Worm (Caenorhabditis elegans) whole organism, early embryonic: ENCODE measurements around the gene ZK666.8.

ENCODE experiments used
- B0310.2 ChIP-seq: sonication (generic microtip); optimal IDR thresholded peaks from 2 replicates; lab custom pipeline; 2016; ENCODE audit warnings: mild to moderate bottlenecking, missing genetic modification characterization, missing compliant biosample characterization
- F13C5.2 ChIP-seq: sonication (generic microtip); optimal IDR thresholded peaks from 2 replicates; lab custom pipeline; 2017; ENCODE audit warnings: mild to moderate bottlenecking, missing genetic modification characterization, inconsistent platforms, missing compliant biosample characterization
- aly-1 ChIP-seq: sonication (generic microtip); optimal IDR thresholded peaks from 2 replicates; lab custom pipeline; 2016; ENCODE audit warnings: missing genetic modification characterization, missing compliant biosample characterization
- ama-1 ChIP-seq: fragments of 150-350 bp; optimal IDR thresholded peaks from 2 replicates; lab custom pipeline; 2014
- ceh-13 ChIP-seq: fragments of 200-800 bp; sonication (Bioruptor generic); optimal IDR thresholded peaks from 2 replicates; lab custom pipeline; 2018; ENCODE audit warnings: mild to moderate bottlenecking, missing genetic modification characterization, missing compliant biosample characterization
- ceh-36 ChIP-seq: sonication (generic microtip); optimal IDR thresholded peaks from 2 replicates; lab custom pipeline; 2016; ENCODE audit warnings: missing genetic modification characterization, inconsistent platforms, missing compliant biosample characterization
- ets-7 ChIP-seq: sonication (generic microtip); optimal IDR thresholded peaks from 2 replicates; lab custom pipeline; 2016; ENCODE audit warnings: missing genotype, missing genetic modification characterization, missing compliant biosample characterization
- flt-1 ChIP-seq: fragments of 200-800 bp; sonication (Bioruptor generic); IDR thresholded peaks from 2 replicates; pipeline ENCODE4 v1.3.6; 2022; ENCODE audit warnings: missing genetic modification characterization, missing compliant biosample characterization
- hmbx-1 ChIP-seq: sonication (generic microtip); optimal IDR thresholded peaks from 2 replicates; lab custom pipeline; 2016; ENCODE audit warnings: mild to moderate bottlenecking, missing genetic modification characterization, missing compliant biosample characterization
- hmg-4 ChIP-seq: fragments of 200-800 bp; sonication (Bioruptor generic); optimal IDR thresholded peaks from 2 replicates; lab custom pipeline; 2018; ENCODE audit warnings: mild to moderate bottlenecking, missing genetic modification characterization, missing compliant biosample characterization
- hnd-1 ChIP-seq: sonication (generic microtip); optimal IDR thresholded peaks from 2 replicates; lab custom pipeline; 2016; ENCODE audit warnings: missing genetic modification characterization, missing compliant biosample characterization
- pes-1 ChIP-seq: fragments of 200-800 bp; sonication (Bioruptor generic); IDR thresholded peaks from 2 replicates; pipeline ENCODE4 v1.3.6; 2022; ENCODE audit warnings: missing genetic modification reagents, missing genetic modification characterization, missing compliant biosample characterization
- scrt-1 ChIP-seq: fragments of 200-800 bp; sonication (Bioruptor generic); IDR thresholded peaks from 2 replicates; pipeline ENCODE4 v1.3.6; 2022; ENCODE audit warnings: missing genetic modification characterization, missing compliant biosample characterization
- sea-1 ChIP-seq: fragments of 200-800 bp; sonication (Bioruptor generic); conservative IDR thresholded peaks from 2 replicates; pipeline ENCODE4 v1.3.6; 2022; ENCODE audit warnings: missing genetic modification characterization, missing compliant biosample characterization
- tbx-11 ChIP-seq: fragments of 200-800 bp; sonication (Bioruptor generic); IDR thresholded peaks from 2 replicates; pipeline ENCODE4 v1.3.6; 2022; ENCODE audit warnings: missing genetic modification characterization, missing compliant biosample characterization
- tbx-37 ChIP-seq: fragments of 200-800 bp; sonication (Bioruptor generic); conservative IDR thresholded peaks from 2 replicates; pipeline ENCODE4 v1.3.6; 2022; ENCODE audit warnings: missing genetic modification reagents, missing genetic modification characterization, missing compliant biosample characterization
- tra-4 ChIP-seq: sonication (generic microtip); optimal IDR thresholded peaks from 2 replicates; lab custom pipeline; 2017; ENCODE audit warnings: missing genetic modification characterization, missing compliant biosample characterization

The ZK666.8 gene

DNA sequence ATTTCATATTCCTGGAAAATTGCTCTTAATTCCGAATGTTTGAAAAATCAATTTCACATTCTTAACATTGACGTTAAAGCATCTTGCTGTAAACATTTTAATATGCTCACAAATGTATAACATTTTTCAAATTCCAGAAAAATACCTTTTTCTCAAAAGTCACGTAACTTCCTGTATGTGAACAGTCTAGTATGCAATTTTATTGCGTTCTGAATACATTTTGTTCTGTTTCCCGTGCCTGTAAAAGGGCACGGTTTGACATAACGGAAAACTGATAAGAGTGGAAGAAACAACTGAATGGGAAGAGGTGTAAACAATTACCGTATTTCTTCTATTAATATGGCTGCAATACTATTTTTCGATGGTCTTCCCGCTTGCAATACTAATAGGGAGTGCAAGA lies 10.0 kb downstream of the ZK666.8 start:
- TF ChIP-seq ceh-36 (no peak), tbx-37 (GFP tag; lab: Robert Waterston, UW) (no peak), hnd-1 (tag; lab: Kevin White, UChicago) (no peak), ama-1 (lab: Kevin White, UChicago) (no peak), hmbx-1 (tag; lab: Kevin White, UChicago) (no peak), ets-7 (tag; lab: Kevin White, UChicago) (no peak), tra-4 (tag; lab: Kevin White, UChicago) (no peak), hmg-4 (no peak), pes-1 (GFP tag; lab: Robert Waterston, UW) (no peak), B0310.2 (tag; lab: Kevin White, UChicago) (no peak), sea-1 (no peak), tbx-11 (GFP tag; lab: Robert Waterston, UW) (no peak), aly-1 (tag; lab: Kevin White, UChicago) (no peak), flt-1 (no peak), ceh-13 (no peak), F13C5.2 (tag; lab: Kevin White, UChicago) (no peak), scrt-1 (no peak)

DNA sequence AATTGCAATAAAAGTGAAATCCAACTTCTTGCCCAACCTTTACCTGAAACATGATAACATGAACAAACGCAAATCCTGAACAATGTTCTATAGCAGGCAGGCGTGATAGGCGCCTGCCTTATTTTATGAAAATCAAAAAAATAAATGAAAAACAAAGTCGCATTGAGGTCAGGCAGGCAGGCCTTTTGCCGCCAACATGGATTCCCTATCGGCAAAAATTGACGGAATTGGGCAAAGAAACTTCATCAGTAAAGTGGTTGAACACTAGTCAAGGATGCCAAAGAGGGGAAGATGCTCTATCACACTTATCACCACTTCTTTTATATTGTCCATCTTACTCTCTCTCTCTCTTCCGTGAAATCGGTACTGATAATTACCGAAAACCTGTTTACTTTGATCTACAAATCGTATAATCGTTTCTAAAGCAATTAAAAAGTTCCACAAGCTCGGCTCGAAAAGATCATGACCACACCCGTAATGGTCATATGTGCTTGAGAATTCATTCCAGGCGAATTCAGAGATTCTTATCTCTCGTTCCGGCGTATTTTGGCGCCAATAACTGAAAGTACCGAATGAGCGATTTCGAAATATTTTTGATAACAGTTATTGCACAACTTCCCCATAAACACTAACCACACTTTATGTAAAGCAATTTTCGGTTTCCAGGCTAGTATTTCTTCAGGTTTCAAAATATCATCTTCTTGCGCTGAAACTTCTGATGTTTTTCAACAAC lies 10.9 kb downstream of the ZK666.8 start, which contains the start of the genes clec-60 and ZK666.11:
TSS of gene clec-60 (minus strand) at position 51 of the 733 bp plus-strand sequence.
TSS of gene ZK666.11 (plus strand) at position 699 of the 733 bp plus-strand sequence.
- no peak for TF ChIP-seq tra-4 (tag; lab: Kevin White, UChicago)
- TF ChIP-seq ets-7 (tag; lab: Kevin White, UChicago) = no peak
- no peak for TF ChIP-seq aly-1 (tag; lab: Kevin White, UChicago)
- TF ChIP-seq hmbx-1 (tag; lab: Kevin White, UChicago) = no peak
- TF ChIP-seq ceh-13 = no peak
- TF ChIP-seq pes-1 (GFP tag; lab: Robert Waterston, UW) = no peak
- TF ChIP-seq ama-1 (lab: Kevin White, UChicago) = no peak
- TF ChIP-seq hnd-1 (tag; lab: Kevin White, UChicago) = no peak
- no peak for TF ChIP-seq B0310.2 (tag; lab: Kevin White, UChicago)
- no peak for TF ChIP-seq hmg-4
- TF ChIP-seq F13C5.2 (tag; lab: Kevin White, UChicago) = no peak
- TF ChIP-seq ceh-36 = no peak
- TF ChIP-seq sea-1 = no peak
- no peak for TF ChIP-seq scrt-1
- no peak for TF ChIP-seq tbx-37 (GFP tag; lab: Robert Waterston, UW)
- TF ChIP-seq tbx-11 (GFP tag; lab: Robert Waterston, UW) = no peak
- TF ChIP-seq flt-1 = no peak

ce11 chrII:10480043-10480442 lies 12.9 kb downstream of the ZK666.8 start:
- no peak for TF ChIP-seq tbx-11 (GFP tag; lab: Robert Waterston, UW)
- no peak for TF ChIP-seq hmbx-1 (tag; lab: Kevin White, UChicago)
- TF ChIP-seq ets-7 (tag; lab: Kevin White, UChicago) = no peak
- no peak for TF ChIP-seq hmg-4
- TF ChIP-seq ceh-36 = no peak
- TF ChIP-seq pes-1 (GFP tag; lab: Robert Waterston, UW) = no peak

DNA sequence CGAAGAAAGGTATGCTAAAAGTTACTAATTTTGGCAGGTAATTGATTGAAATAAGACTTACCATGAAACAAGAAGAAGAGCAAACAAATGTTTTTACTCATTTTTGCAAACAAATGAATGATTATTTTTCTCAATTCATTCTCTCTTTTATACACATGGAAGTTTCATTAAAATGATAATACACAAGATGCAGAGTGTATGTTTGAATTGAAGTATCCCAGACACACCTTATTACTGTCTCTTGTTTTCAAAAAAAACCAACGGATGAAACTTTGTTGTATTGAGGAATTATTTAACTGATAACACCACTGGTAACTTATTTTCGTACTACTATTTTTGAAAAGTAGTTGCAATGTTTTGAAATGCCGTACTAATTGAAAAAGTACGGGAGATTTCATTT lies 13.6 kb downstream of the ZK666.8 start, which contains the start of gene clec-59:
TSS of gene clec-59 (minus strand) at position 101 of the 400 bp plus-strand sequence.
- no peak for TF ChIP-seq tra-4 (tag; lab: Kevin White, UChicago)
- TF ChIP-seq ceh-36 = no peak
- no peak for TF ChIP-seq pes-1 (GFP tag; lab: Robert Waterston, UW)
- TF ChIP-seq sea-1 = no peak
- TF ChIP-seq tbx-37 (GFP tag; lab: Robert Waterston, UW) = no peak
- no peak for TF ChIP-seq ceh-13
- TF ChIP-seq hnd-1 (tag; lab: Kevin White, UChicago) = no peak
- no peak for TF ChIP-seq flt-1
- no peak for TF ChIP-seq scrt-1
- no peak for TF ChIP-seq B0310.2 (tag; lab: Kevin White, UChicago)
- TF ChIP-seq ets-7 (tag; lab: Kevin White, UChicago) = no peak
- no peak for TF ChIP-seq hmbx-1 (tag; lab: Kevin White, UChicago)
- no peak for TF ChIP-seq tbx-11 (GFP tag; lab: Robert Waterston, UW)
- TF ChIP-seq ama-1 (lab: Kevin White, UChicago) = no peak

ce11 chrII:10476959-10477358 lies 16.0 kb downstream of the ZK666.8 start, which contains the start of gene ZK666.4:
TSS of gene ZK666.4 (plus strand) at chrII:10477259.
- TF ChIP-seq flt-1 (no peak), ceh-13 (no peak), aly-1 (tag; lab: Kevin White, UChicago) (no peak), hmg-4 (no peak), tra-4 (tag; lab: Kevin White, UChicago) (no peak), ceh-36 (no peak)

DNA sequence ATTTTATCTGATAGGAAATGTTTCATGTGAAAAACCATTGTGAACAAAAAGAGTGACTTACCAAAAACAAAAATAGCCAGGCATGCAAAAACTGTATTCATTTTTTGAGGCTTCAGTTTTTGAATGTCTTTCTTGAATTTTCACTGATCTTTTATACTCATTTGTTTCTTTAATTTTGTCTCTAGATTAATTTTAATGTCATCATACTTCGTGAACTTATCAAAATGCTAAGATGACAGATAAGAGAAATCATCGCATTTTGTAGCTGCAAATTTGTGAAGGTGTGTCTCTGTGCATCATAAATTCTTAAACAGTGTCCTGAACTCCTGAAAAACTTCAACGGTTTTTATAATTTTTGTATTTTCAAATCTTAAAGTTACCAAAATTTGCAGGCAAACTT lies 16.9 kb downstream of the ZK666.8 start, which contains the start of gene clec-58:
TSS of gene clec-58 (minus strand) at position 101 of the 400 bp plus-strand sequence.
- TF ChIP-seq aly-1 (tag; lab: Kevin White, UChicago) (no peak), B0310.2 (tag; lab: Kevin White, UChicago) (no peak), ceh-36 (no peak), hnd-1 (tag; lab: Kevin White, UChicago) (no peak), ceh-13 (no peak), tra-4 (tag; lab: Kevin White, UChicago) (no peak), flt-1 (no peak), ama-1 (lab: Kevin White, UChicago) (no peak), scrt-1 (no peak), pes-1 (GFP tag; lab: Robert Waterston, UW) (no peak), tbx-37 (GFP tag; lab: Robert Waterston, UW) (no peak), ets-7 (tag; lab: Kevin White, UChicago) (no peak), hmbx-1 (tag; lab: Kevin White, UChicago) (no peak), sea-1 (no peak), tbx-11 (GFP tag; lab: Robert Waterston, UW) (no peak), hmg-4 (no peak)

- TF ChIP-seq tbx-11 (GFP tag; lab: Robert Waterston, UW) (no peak), aly-1 (tag; lab: Kevin White, UChicago) (no peak), tra-4 (tag; lab: Kevin White, UChicago) (no peak), flt-1 (no peak), scrt-1 (no peak), ceh-13 (no peak), ets-7 (tag; lab: Kevin White, UChicago) (no peak), sea-1 (no peak), hmbx-1 (tag; lab: Kevin White, UChicago) (no peak), tbx-37 (GFP tag; lab: Robert Waterston, UW) (no peak), ama-1 (lab: Kevin White, UChicago) (no peak), F13C5.2 (tag; lab: Kevin White, UChicago) (no peak), hmg-4 (no peak), B0310.2 (tag; lab: Kevin White, UChicago) (no peak), ceh-36 (no peak), hnd-1 (tag; lab: Kevin White, UChicago) (no peak)
These were observed 21.1 kb downstream of the ZK666.8 start, which contains the start of gene ZK666.2 for ce11 chrII:10471790-10472189. TSS of gene ZK666.2 (minus strand) at chrII:10471890.
